Worm (Caenorhabditis elegans) whole organism, midembryonic: ENCODE data around the gene C54F6.3.

Source experiments
- cog-1 ChIP-seq: sonication (generic microtip); optimal IDR thresholded peaks from 2 replicates; lab custom pipeline; 2016; ENCODE audit warnings: missing genetic modification characterization, missing compliant biosample characterization
- flt-1 ChIP-seq: fragments of 200-800 bp; sonication (Bioruptor generic); IDR thresholded peaks from 2 replicates; pipeline ENCODE4 v1.3.6; 2022; ENCODE audit warnings: missing genetic modification characterization, missing compliant biosample characterization
- ref-1 ChIP-seq: fragments of 200-800 bp; sonication (Bioruptor generic); conservative IDR thresholded peaks from 2 replicates; pipeline ENCODE4 v1.3.6; 2022; ENCODE audit warnings: missing genetic modification reagents, missing genetic modification characterization, missing compliant biosample characterization
- tab-1 ChIP-seq: fragments of 200-800 bp; sonication (Bioruptor generic); IDR thresholded peaks from 2 replicates; pipeline ENCODE4 v1.3.6; 2022; ENCODE audit warnings: missing genetic modification characterization, missing compliant biosample characterization
- ztf-29 ChIP-seq: fragments of 200-800 bp; sonication (Bioruptor generic); IDR thresholded peaks from 2 replicates; pipeline ENCODE4 v1.3.6; 2022; ENCODE audit warnings: missing genetic modification reagents, missing genetic modification characterization, missing compliant biosample characterization

- TF ChIP-seq flt-1 (GFP tag; lab: Robert Waterston, UW) (no peak), ref-1 (GFP tag; lab: Robert Waterston, UW) (no peak), ztf-29 (GFP tag; lab: Robert Waterston, UW) (no peak), cog-1 (tag; lab: Kevin White, UChicago) (no peak), tab-1 (GFP tag; lab: Robert Waterston, UW) (no peak)
Measured at ce11 chrV:7558693-7559092, 25.6 kb downstream of the C54F6.3 start, which contains the start of gene ets-7.
